Worm (Caenorhabditis elegans): ENCODE results near the gene prp-21.

The prp-21 gene

DNA sequence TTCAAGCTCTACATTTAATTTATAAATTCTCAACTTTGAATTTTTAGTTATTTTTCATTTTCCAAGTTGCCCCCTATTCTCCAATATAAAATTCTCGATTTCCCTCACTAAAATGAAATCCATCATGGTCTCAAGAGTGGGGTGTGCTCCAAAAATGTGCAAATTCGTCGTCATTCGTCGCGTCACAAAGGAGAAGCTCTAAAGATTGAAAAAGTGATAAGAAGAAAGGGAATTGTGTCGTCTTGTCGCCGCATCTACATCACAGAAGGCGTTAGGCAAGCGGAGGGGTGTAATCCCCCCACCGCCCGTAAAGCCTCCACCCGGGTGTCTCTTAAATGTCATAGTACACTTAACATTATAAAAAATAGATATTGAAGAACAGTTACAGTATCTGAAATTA is 27.3 kb downstream of the prp-21 start:
- TF ChIP-seq npax-4 (tag; optimal IDR thresholded peaks at IDR 0.05): no peak
- no peak for TF ChIP-seq C38D4.7 (GFP tag; optimal IDR thresholded peaks at IDR 0.05)
- no peak for TF ChIP-seq unc-3 (GFP tag; conservative IDR thresholded peaks at IDR 0.05)
- no peak for TF ChIP-seq unc-3 (tag; optimal IDR thresholded peaks at IDR 0.05)
- TF ChIP-seq elt-4 (tag; optimal IDR thresholded peaks at IDR 0.05): no peak
- no peak for TF ChIP-seq tbx-2 (tag; optimal IDR thresholded peaks at IDR 0.05)
- TF ChIP-seq ceh-19 (GFP tag; optimal IDR thresholded peaks at IDR 0.05): no peak
- no peak for TF ChIP-seq ceh-6 (GFP tag; optimal IDR thresholded peaks at IDR 0.05)
- no peak for TF ChIP-seq sdc-2 (tag; optimal IDR thresholded peaks at IDR 0.05)
- TF ChIP-seq rnt-1 (tag; optimal IDR thresholded peaks at IDR 0.05): no peak
- TF ChIP-seq nhr-232 (tag; optimal IDR thresholded peaks at IDR 0.05): no peak

DNA sequence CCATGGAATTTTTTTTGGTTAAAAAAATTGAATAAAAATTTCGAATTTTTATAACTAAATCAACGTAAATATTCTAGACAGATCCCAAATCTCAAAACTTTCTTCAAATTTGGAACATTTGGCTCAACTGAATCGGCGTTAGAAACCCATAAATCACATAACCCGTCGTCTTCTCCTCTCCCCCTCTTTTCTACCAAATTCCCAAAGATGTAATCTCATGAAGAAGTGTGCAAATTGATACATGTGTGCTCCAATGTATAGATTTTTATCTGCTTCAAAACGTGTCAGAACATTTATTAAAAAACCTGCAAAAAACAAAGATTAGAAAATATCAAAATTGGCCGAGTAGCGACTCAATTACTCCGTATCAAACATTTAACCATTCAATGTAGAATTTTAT is 28.0 kb downstream of the prp-21 start:
- TF ChIP-seq hlh-13 (GFP tag; optimal IDR thresholded peaks at IDR 0.05): no peak
- TF ChIP-seq elt-2 (tag; optimal IDR thresholded peaks at IDR 0.05): no peak
- TF ChIP-seq ceh-19 (GFP tag; optimal IDR thresholded peaks at IDR 0.05): no peak
- no peak for TF ChIP-seq nhr-11 (tag; optimal IDR thresholded peaks at IDR 0.05)
- no peak for TF ChIP-seq lin-11 (tag; optimal IDR thresholded peaks at IDR 0.05)
- no peak for TF ChIP-seq ceh-45 (GFP tag; IDR thresholded peaks at IDR 0.05)
- TF ChIP-seq unc-3 (GFP tag; conservative IDR thresholded peaks at IDR 0.05): no peak
- TF ChIP-seq unc-3 (tag; optimal IDR thresholded peaks at IDR 0.05): no peak
- TF ChIP-seq dve-1 (tag; optimal IDR thresholded peaks at IDR 0.05): no peak
- TF ChIP-seq ceh-34 (tag; optimal IDR thresholded peaks at IDR 0.05): no peak
- TF ChIP-seq hlh-6 (tag; optimal IDR thresholded peaks at IDR 0.05): no peak
- TF ChIP-seq C38D4.7 (GFP tag; optimal IDR thresholded peaks at IDR 0.05): no peak
- TF ChIP-seq elt-4 (tag; optimal IDR thresholded peaks at IDR 0.05): no peak
- TF ChIP-seq Y22D7AL.16 (tag; optimal IDR thresholded peaks at IDR 0.05): no peak
- TF ChIP-seq pha-2 (tag; optimal IDR thresholded peaks at IDR 0.05): no peak
- TF ChIP-seq nfya-1 (tag; optimal IDR thresholded peaks at IDR 0.05): no peak
- no peak for TF ChIP-seq pax-1 (tag; optimal IDR thresholded peaks at IDR 0.05)
- TF ChIP-seq npax-4 (tag; optimal IDR thresholded peaks at IDR 0.05): no peak
- no peak for TF ChIP-seq syd-9 (tag; optimal IDR thresholded peaks at IDR 0.05)
- TF ChIP-seq ceh-2 (tag; optimal IDR thresholded peaks at IDR 0.05): no peak

- TF ChIP-seq lim-6 (tag; optimal IDR thresholded peaks at IDR 0.05): no peak
- no peak for TF ChIP-seq npax-4 (tag; optimal IDR thresholded peaks at IDR 0.05)
- TF ChIP-seq nfya-1 (tag; optimal IDR thresholded peaks at IDR 0.05): peak; percentile 76
- no peak for TF ChIP-seq K09A11.1 (tag; optimal IDR thresholded peaks at IDR 0.05; ENCODE audit: insufficient read depth)
These were observed 31.1 kb downstream of the prp-21 start, which contains the start of gene mab-9 for ce11 chrII:515765-516164. TSS of gene mab-9 (plus strand) at chrII:516024.

- TF ChIP-seq hlh-8 (tag; optimal IDR thresholded peaks at IDR 0.05): no peak
- peak; percentile 90 for TF ChIP-seq elt-2 (tag; optimal IDR thresholded peaks at IDR 0.05)
These were observed 37.1 kb downstream of the prp-21 start for ce11 chrII:521720-522119.

- no peak for TF ChIP-seq fkh-10 (GFP tag; optimal IDR thresholded peaks at IDR 0.05)
- no peak for TF ChIP-seq rnt-1 (tag; optimal IDR thresholded peaks at IDR 0.05)
- no peak for TF ChIP-seq ceh-34 (tag; optimal IDR thresholded peaks at IDR 0.05)
- no peak for TF ChIP-seq nfya-1 (tag; optimal IDR thresholded peaks at IDR 0.05)
- no peak for TF ChIP-seq pha-4 (tag; optimal IDR thresholded peaks at IDR 0.05)
- TF ChIP-seq pros-1 (tag; optimal IDR thresholded peaks at IDR 0.05): no peak
These were observed 37.6 kb downstream of the prp-21 start, which contains the start of gene slc-36.2 for ce11 chrII:522302-522701. TSS of gene slc-36.2 (plus strand) at chrII:522602.

- TF ChIP-seq ceh-24 (tag; optimal IDR thresholded peaks at IDR 0.05): no peak
- TF ChIP-seq ceh-18 (tag; optimal IDR thresholded peaks at IDR 0.05): peak; percentile 32
These were observed 41.7 kb downstream of the prp-21 start, which contains the start of gene lgc-34 for ce11 chrII:526375-526774. TSS of gene lgc-34 (plus strand) at chrII:526574.
